Worm (Caenorhabditis elegans) whole organism, dauer: ENCODE results near the gene chtb-1.

Source experiments
- unc-62 ChIP-seq: sonication (generic microtip); optimal IDR thresholded peaks from 2 replicates; lab custom pipeline; 2017; ENCODE audit warnings: missing biosample characterization, missing genetic modification reagents, missing genetic modification characterization

The chtb-1 gene

ce11 chrIII:9314476-9314875 lies 40.8 kb downstream of the chtb-1 start, which contains the start of gene C40H1.8:
Gene C40H1.8, plus strand, starts transcription at chrIII:9314717.
- no peak for TF ChIP-seq unc-62 (GFP tag; lab: Kevin White, UChicago)

- TF ChIP-seq unc-62 (GFP tag; lab: Kevin White, UChicago) = no peak
Observed at ce11 chrIII:9309840-9310239, 45.4 kb downstream of the chtb-1 start.

DNA sequence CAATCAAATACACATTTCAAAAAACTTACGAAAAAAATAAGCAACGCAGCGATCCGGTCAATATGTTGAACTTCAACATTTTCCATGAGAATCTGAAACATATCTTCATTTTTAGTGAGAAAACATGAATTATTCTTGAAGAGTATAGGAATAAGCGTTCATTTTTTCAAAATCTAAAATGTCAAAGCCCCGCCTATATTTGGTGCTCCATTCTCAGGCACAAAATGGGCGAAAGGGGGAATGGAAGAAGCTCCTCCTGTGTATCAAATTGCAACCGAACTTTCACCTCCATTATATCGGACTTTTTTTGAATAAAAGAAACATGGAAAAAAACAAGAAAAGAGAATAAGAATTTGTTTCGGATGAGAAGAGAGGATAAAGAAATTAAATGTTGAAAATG lies 48.7 kb downstream of the chtb-1 start, which contains the start of gene srx-45:
TSS of gene srx-45 (minus strand) at position 101 of the 400 bp plus-strand sequence.
- no peak for TF ChIP-seq unc-62 (GFP tag; lab: Kevin White, UChicago)

ce11 chrIII:9300670-9301069 lies 54.6 kb downstream of the chtb-1 start:
- no peak for TF ChIP-seq unc-62 (GFP tag; lab: Kevin White, UChicago)

DNA sequence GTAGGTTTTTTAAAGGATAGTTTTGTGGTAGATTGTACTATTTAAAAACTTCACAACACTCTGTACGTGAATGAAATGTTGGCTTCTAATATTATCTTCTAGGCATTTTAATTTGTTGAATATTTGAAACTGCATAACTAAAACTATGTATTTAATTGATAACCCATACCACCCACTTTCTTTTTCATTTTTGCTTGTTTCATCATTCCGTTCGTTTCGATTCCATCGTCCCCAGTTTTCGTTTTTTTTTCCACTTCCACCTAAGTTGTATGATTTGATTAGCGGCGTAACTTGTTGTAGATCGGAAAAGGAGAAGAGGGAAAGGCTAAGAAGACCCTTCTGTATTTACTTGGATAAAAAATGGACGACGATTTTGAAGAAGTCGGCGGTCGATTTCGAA lies 55.3 kb downstream of the chtb-1 start, which contains the start of gene K01B6.3:
TSS of gene K01B6.3 (plus strand) at position 301 of the 400 bp plus-strand sequence.
- no peak for TF ChIP-seq unc-62 (GFP tag; lab: Kevin White, UChicago)

DNA sequence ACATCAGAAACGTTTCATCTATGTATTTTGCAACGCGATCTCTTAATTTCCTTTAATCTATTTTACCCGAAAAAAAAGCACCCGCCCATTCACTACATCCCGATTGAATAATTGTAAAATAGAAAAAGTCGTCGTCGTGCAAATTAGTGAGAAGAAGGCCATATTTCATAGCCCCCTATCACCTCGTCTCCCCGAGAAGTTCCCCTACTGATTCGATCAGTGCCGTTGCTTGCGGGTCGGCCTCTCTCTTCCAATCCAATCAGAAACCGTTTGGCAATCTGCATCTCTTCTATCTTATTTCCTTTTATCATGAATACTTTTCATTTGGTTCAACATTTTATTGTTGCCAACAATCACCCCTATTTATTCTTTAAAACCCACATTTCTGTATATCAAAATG lies 56.1 kb downstream of the chtb-1 start:
- no peak for TF ChIP-seq unc-62 (GFP tag; lab: Kevin White, UChicago)
